Worm (Caenorhabditis elegans) whole organism, L1 larva: Measurements from ENCODE around the gene ZK470.14.

Experiments used
- ceh-63 ChIP-seq: fragments of 200-800 bp; sonication (Bioruptor generic); optimal IDR thresholded peaks from 2 replicates; lab custom pipeline; 2018; ENCODE audit warnings: mild to moderate bottlenecking, missing genetic modification characterization, missing compliant biosample characterization
- lir-3 ChIP-seq: sonication (generic microtip); optimal IDR thresholded peaks from 2 replicates; lab custom pipeline; 2016; ENCODE audit warnings: mild to moderate bottlenecking, missing genetic modification characterization, moderate library complexity, missing compliant biosample characterization; ENCODE audit not compliant: poor library complexity
- unc-130 ChIP-seq: fragments of 150-350 bp; optimal IDR thresholded peaks from 2 replicates; lab custom pipeline; 2017; ENCODE audit warnings: missing biosample characterization, missing genetic modification characterization, inconsistent platforms
- xbp-1 ChIP-seq: sonication (generic microtip); optimal IDR thresholded peaks from 2 replicates; lab custom pipeline; 2016; ENCODE audit warnings: missing genetic modification characterization, missing compliant biosample characterization

- TF ChIP-seq unc-130 (tag; lab: Kevin White, UChicago) (no peak), ceh-63 (GFP tag; lab: Kevin White, UChicago) (no peak), lir-3 (tag; lab: Kevin White, UChicago) (no peak), xbp-1 (no peak)
Measured at ce11 chrX:4177394-4177793, 10.1 kb downstream of the ZK470.14 start, which contains the start of gene ZK470.6.
